Worm (Caenorhabditis elegans) whole organism, late embryonic: ENCODE measurements around the gene M02A10.1.

ENCODE experiments used
- C08G9.2 ChIP-seq: sonication (generic microtip); optimal IDR thresholded peaks from 2 replicates; lab custom pipeline; 2016; ENCODE audit warnings: mild to moderate bottlenecking, missing genetic modification characterization, moderate library complexity, missing compliant biosample characterization
- unc-55 ChIP-seq: sonication (generic microtip); optimal IDR thresholded peaks from 2 replicates; lab custom pipeline; 2017; ENCODE audit warnings: missing biosample characterization, missing genetic modification reagents, missing genetic modification characterization
- zip-5 ChIP-seq: sonication (generic microtip); optimal IDR thresholded peaks from 2 replicates; lab custom pipeline; 2016; ENCODE audit warnings: missing genetic modification characterization, missing compliant biosample characterization

ce11 chrX:714398-714797, 7.8 kb downstream of the M02A10.1 start, which contains the start of gene irk-2:
- TF ChIP-seq C08G9.2 (no peak), unc-55 (GFP tag; lab: Kevin White, UChicago) (no peak), zip-5 (no peak)
